Fruit fly (Drosophila melanogaster): ENCODE measurements around the gene f-cup.

- TF ChIP-seq Ets21C (GFP tag; optimal IDR thresholded peaks at IDR 0.05) (no peak), Lpt (GFP tag; optimal IDR thresholded peaks at IDR 0.05) (no peak), CG6792 (GFP tag; optimal IDR thresholded peaks at IDR 0.05) (no peak), Blimp-1 (GFP tag; optimal IDR thresholded peaks at IDR 0.05) (no peak), pdm3 (GFP tag; optimal IDR thresholded peaks at IDR 0.05) (no peak)
Measured at dm6 chr3R:13706457-13706856, 5.8 kb upstream of the f-cup start, which contains the start of gene Adgf-C.
